Worm (Caenorhabditis elegans): ENCODE measurements around the gene fbxa-108.

DNA sequence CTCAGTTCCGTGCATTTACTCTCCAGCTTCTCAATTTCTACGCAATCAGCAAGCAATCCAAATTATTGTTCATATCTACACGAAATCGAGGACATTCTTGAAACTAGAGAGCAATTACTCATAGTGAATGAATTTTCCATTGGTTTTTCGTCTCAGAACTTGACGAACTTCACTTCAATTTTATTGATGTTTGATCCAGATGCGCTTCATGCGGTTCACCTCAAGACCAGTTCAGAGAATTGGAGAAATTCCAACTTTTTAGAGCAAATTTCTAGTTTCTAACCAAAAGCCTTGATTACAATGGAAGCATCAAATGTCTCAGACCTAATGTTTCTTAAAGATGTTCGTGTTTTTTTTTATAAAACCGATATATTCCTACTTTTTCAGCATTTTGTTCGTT is 38.9 kb downstream of the fbxa-108 start, which contains the start of gene Y6G8.8:
- TF ChIP-seq nhr-76 (tag; optimal IDR thresholded peaks at IDR 0.05) (no peak), pag-3 (tag; optimal IDR thresholded peaks at IDR 0.05; ENCODE audit: borderline replicate concordance, insufficient read depth) (no peak), lir-3 (tag; optimal IDR thresholded peaks at IDR 0.05; ENCODE audit: poor library complexity) (no peak), lin-35 (GFP tag; optimal IDR thresholded peaks at IDR 0.05) (no peak), C16A3.4 (tag; optimal IDR thresholded peaks at IDR 0.05) (no peak)
